Worm (Caenorhabditis elegans) whole organism, L3 larva: ENCODE data around the gene rop-1.

Source experiments
- fkh-10 ChIP-seq: sonication (generic microtip); optimal IDR thresholded peaks from 2 replicates; lab custom pipeline; 2017; ENCODE audit warnings: missing biosample characterization, missing genetic modification reagents, missing genetic modification characterization
- jun-1 ChIP-seq: fragments of 150-350 bp; optimal IDR thresholded peaks from 2 replicates; lab custom pipeline; 2014; ENCODE audit warnings: missing biosample characterization, missing genetic modification reagents, missing genetic modification characterization

DNA sequence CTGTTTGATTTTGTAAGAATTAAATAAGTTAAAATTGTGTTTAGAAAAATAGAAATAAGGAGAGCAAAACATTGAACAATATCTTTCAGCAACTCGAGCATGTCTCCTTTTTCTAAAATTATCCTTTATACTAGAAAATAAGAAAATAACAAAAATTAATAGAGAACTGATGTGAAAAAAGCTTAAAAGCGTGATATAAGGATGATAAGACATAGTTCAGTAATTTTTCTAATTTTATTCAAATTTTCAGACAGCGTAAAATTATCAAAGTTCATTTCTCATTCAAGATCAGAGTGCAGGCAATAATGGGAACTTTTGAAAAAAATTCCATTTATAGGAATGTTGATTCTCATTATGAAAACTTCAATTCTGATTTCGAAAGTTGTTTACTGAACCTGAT is 21.5 kb downstream of the rop-1 start, which contains the start of gene str-182:
- TF ChIP-seq fkh-10 (GFP tag; lab: Kevin White, UChicago) (no peak), jun-1 (no peak)
